Fruit fly (Drosophila melanogaster) whole organism, embryonic: ENCODE measurements around the gene CG12659.

Experiments used
- CG10274 ChIP-seq: fragments of 200-800 bp; sonication (Bioruptor generic); optimal IDR thresholded peaks from 3 replicates; lab custom pipeline; 2017; ENCODE audit warnings: missing biosample characterization, mild to moderate bottlenecking, missing genetic modification characterization
- CG10321 ChIP-seq: fragments of 200-800 bp; sonication (Bioruptor generic); IDR thresholded peaks from 2 replicates; pipeline ENCODE4 v1.3.6; 2022; ENCODE audit warnings: missing biosample characterization, missing genetic modification characterization
- CG10979 ChIP-seq: fragments of 200-800 bp; sonication (Bioruptor generic); optimal IDR thresholded peaks from 2 replicates; lab custom pipeline; 2018; ENCODE audit warnings: missing biosample characterization, mild to moderate bottlenecking, missing genetic modification characterization, moderate library complexity
- CG11504 ChIP-seq: fragments of 200-800 bp; sonication (Bioruptor generic); optimal IDR thresholded peaks from 3 replicates; lab custom pipeline; 2019; ENCODE audit warnings: missing biosample characterization, mild to moderate bottlenecking, missing genetic modification characterization, moderate library complexity
- CG11695 ChIP-seq: fragments of 200-800 bp; sonication (Bioruptor generic); IDR thresholded peaks from 3 replicates; pipeline ENCODE4 v1.3.6; 2022; ENCODE audit warnings: missing biosample characterization, missing genetic modification characterization
- CG11696 ChIP-seq: fragments of 200-800 bp; sonication (Bioruptor generic); IDR thresholded peaks from 2 replicates; pipeline ENCODE4 v1.3.6; 2022; ENCODE audit warnings: missing biosample characterization, missing genetic modification characterization
- CG12071 ChIP-seq: fragments of 200-800 bp; sonication (Bioruptor generic); optimal IDR thresholded peaks from 3 replicates; lab custom pipeline; 2018; ENCODE audit warnings: missing biosample characterization, mild to moderate bottlenecking, missing genetic modification characterization
- CG13123 ChIP-seq: fragments of 200-800 bp; sonication (Bioruptor generic); optimal IDR thresholded peaks from 2 replicates; lab custom pipeline; 2016; ENCODE audit warnings: missing biosample characterization, missing genetic modification characterization
- CG15479 ChIP-seq: fragments of 200-800 bp; sonication (Bioruptor generic); optimal IDR thresholded peaks from 3 replicates; lab custom pipeline; 2019; ENCODE audit warnings: missing biosample characterization, mild to moderate bottlenecking, missing genetic modification characterization, moderate library complexity
- CG16779 ChIP-seq: fragments of 200-800 bp; sonication (Bioruptor generic); IDR thresholded peaks from 2 replicates; pipeline ENCODE4 v1.3.6; 2022; ENCODE audit warnings: missing biosample characterization, missing genetic modification characterization
- CG17359 ChIP-seq: fragments of 200-800 bp; sonication (Bioruptor generic); optimal IDR thresholded peaks from 3 replicates; lab custom pipeline; 2018; ENCODE audit warnings: missing biosample characterization, mild to moderate bottlenecking, missing genetic modification characterization, moderate library complexity
- CG1832 ChIP-seq: fragments of 200-800 bp; sonication (Bioruptor generic); optimal IDR thresholded peaks from 2 replicates; lab custom pipeline; 2017; ENCODE audit warnings: missing biosample characterization, mild to moderate bottlenecking, missing genetic modification characterization, inconsistent platforms
- CG2889 ChIP-seq: fragments of 200-800 bp; sonication (Bioruptor generic); IDR thresholded peaks from 3 replicates; pipeline ENCODE4 v1.3.6; 2022; ENCODE audit warnings: missing biosample characterization, missing genetic modification characterization
- CG30020 ChIP-seq: fragments of 200-800 bp; optimal IDR thresholded peaks from 2 replicates; lab custom pipeline; 2019; ENCODE audit warnings: missing biosample characterization, mild to moderate bottlenecking, missing genetic modification characterization, moderate library complexity
- CG33213 ChIP-seq: fragments of 200-800 bp; sonication (Bioruptor generic); optimal IDR thresholded peaks from 3 replicates; lab custom pipeline; 2016; ENCODE audit warnings: missing biosample characterization, missing genetic modification characterization
- CG4617 ChIP-seq: fragments of 200-800 bp; sonication (Bioruptor generic); optimal IDR thresholded peaks from 3 replicates; lab custom pipeline; 2016; ENCODE audit warnings: missing biosample characterization, missing genetic modification characterization, borderline replicate concordance
- CG4854 ChIP-seq: fragments of 200-800 bp; sonication (Bioruptor generic); optimal IDR thresholded peaks from 2 replicates; lab custom pipeline; 2016; ENCODE audit warnings: missing biosample characterization, missing genetic modification characterization, inconsistent platforms
- CG6791 ChIP-seq: fragments of 200-800 bp; sonication (Bioruptor generic); IDR thresholded peaks from 3 replicates; pipeline ENCODE4 v1.3.6; 2022; ENCODE audit warnings: missing biosample characterization, missing genetic modification characterization; ENCODE audit not compliant: partially characterized antibody
- CG7271 ChIP-seq: fragments of 200-800 bp; sonication (Bioruptor generic); optimal IDR thresholded peaks from 2 replicates; lab custom pipeline; 2018; ENCODE audit warnings: missing biosample characterization, mild to moderate bottlenecking, missing genetic modification characterization, moderate library complexity
- CG7357 ChIP-seq: fragments of 200-800 bp; sonication (Bioruptor generic); IDR thresholded peaks from 3 replicates; pipeline ENCODE4 v1.3.6; 2022; ENCODE audit warnings: missing biosample characterization, missing genetic modification characterization
- CG7987 ChIP-seq: fragments of 200-800 bp; sonication (Bioruptor generic); optimal IDR thresholded peaks from 2 replicates; lab custom pipeline; 2018; ENCODE audit warnings: missing biosample characterization, mild to moderate bottlenecking, missing genetic modification characterization, moderate library complexity
- CG8281 ChIP-seq: fragments of 200-800 bp; sonication (Bioruptor generic); optimal IDR thresholded peaks from 2 replicates; lab custom pipeline; 2018; ENCODE audit warnings: missing biosample characterization, mild to moderate bottlenecking, missing genetic modification characterization, moderate library complexity
- Dfd ChIP-seq, 2 experiments: fragments of >200 bp; optimal IDR thresholded peaks; 2 replicates each; lab custom pipeline; 2017; ENCODE audit warnings: missing biosample characterization in 2 of 2, missing genetic modification characterization in 2 of 2
- Dip3 ChIP-seq: fragments of 200-800 bp; sonication (Bioruptor generic); optimal IDR thresholded peaks from 3 replicates; lab custom pipeline; 2016; ENCODE audit warnings: missing biosample characterization, missing genetic modification characterization
- Dp ChIP-seq: fragments of 200-800 bp; sonication (Bioruptor generic); optimal IDR thresholded peaks from 2 replicates; lab custom pipeline; 2018; ENCODE audit warnings: missing biosample characterization, mild to moderate bottlenecking, missing genetic modification characterization, moderate library complexity
- Drgx ChIP-seq: fragments of 200-800 bp; sonication (Bioruptor generic); IDR thresholded peaks from 2 replicates; pipeline ENCODE4 v1.3.6; 2022; ENCODE audit warnings: missing biosample characterization, missing genetic modification characterization
- Ets97D ChIP-seq: fragments of 200-800 bp; sonication (Bioruptor generic); optimal IDR thresholded peaks from 3 replicates; lab custom pipeline; 2016; ENCODE audit warnings: missing biosample characterization, missing genetic modification characterization
- Gsc ChIP-seq: fragments of 200-800 bp; sonication (Bioruptor generic); IDR thresholded peaks from 2 replicates; pipeline ENCODE4 v1.3.6; 2022; ENCODE audit warnings: missing biosample characterization, missing genetic modification characterization
- Optix ChIP-seq: fragments of 200-800 bp; sonication (Bioruptor generic); IDR thresholded peaks from 3 replicates; pipeline ENCODE4 v1.3.6; 2022; ENCODE audit warnings: missing biosample characterization, missing genetic modification characterization
- YL-1 ChIP-seq: fragments of 200-800 bp; sonication (Bioruptor generic); optimal IDR thresholded peaks from 3 replicates; lab custom pipeline; 2017; ENCODE audit warnings: missing biosample characterization, mild to moderate bottlenecking, missing genetic modification characterization
- amos ChIP-seq: fragments of 200-800 bp; sonication (Bioruptor generic); IDR thresholded peaks from 2 replicates; pipeline ENCODE4 v1.3.6; 2022; ENCODE audit warnings: missing biosample characterization, missing genetic modification characterization; ENCODE audit not compliant: partially characterized antibody
- ash1 ChIP-seq: fragments of 200-800 bp; sonication (Bioruptor generic); optimal IDR thresholded peaks from 2 replicates; lab custom pipeline; 2018; ENCODE audit warnings: missing biosample characterization, mild to moderate bottlenecking, missing genetic modification characterization
- caup ChIP-seq: fragments of 200-800 bp; sonication (Bioruptor generic); optimal IDR thresholded peaks from 3 replicates; lab custom pipeline; 2017; ENCODE audit warnings: missing biosample characterization, mild to moderate bottlenecking, missing genetic modification characterization, moderate library complexity; ENCODE audit not compliant: severe bottlenecking
- ci ChIP-seq: fragments of 200-800 bp; sonication (Bioruptor generic); IDR thresholded peaks from 3 replicates; pipeline ENCODE4 v1.3.6; 2022; ENCODE audit warnings: missing biosample characterization, missing genetic modification characterization
- dan ChIP-seq: fragments of 200-800 bp; sonication (Bioruptor generic); IDR thresholded peaks from 2 replicates; pipeline ENCODE4 v1.3.6; 2022; ENCODE audit warnings: missing biosample characterization, missing genetic modification characterization
- dysf ChIP-seq: fragments of 200-800 bp; sonication (Bioruptor generic); IDR thresholded peaks from 3 replicates; pipeline ENCODE4 v1.3.6; 2022; ENCODE audit warnings: missing biosample characterization, missing genetic modification characterization
- exex ChIP-seq: fragments of 200-800 bp; sonication (Bioruptor generic); optimal IDR thresholded peaks from 4 replicates; lab custom pipeline; 2018; ENCODE audit warnings: missing biosample characterization, mild to moderate bottlenecking, missing genetic modification characterization, moderate library complexity
- fru ChIP-seq: fragments of >200 bp; optimal IDR thresholded peaks from 2 replicates; lab custom pipeline; 2017
- ftz-f1 ChIP-seq: fragments of 200-800 bp; sonication (Bioruptor generic); optimal IDR thresholded peaks from 2 replicates; lab custom pipeline; 2016; ENCODE audit warnings: missing biosample characterization, missing genetic modification characterization
- gcm2 ChIP-seq: fragments of 200-800 bp; sonication (Bioruptor generic); optimal IDR thresholded peaks from 2 replicates; lab custom pipeline; 2016; ENCODE audit warnings: missing biosample characterization, missing genetic modification characterization
- ind ChIP-seq: fragments of 200-800 bp; sonication (Bioruptor generic); optimal IDR thresholded peaks from 3 replicates; lab custom pipeline; 2016; ENCODE audit warnings: missing biosample characterization, missing genetic modification characterization
- insv ChIP-seq, 2 experiments: fragments of 200-800 bp; sonication (Bioruptor generic); optimal IDR thresholded peaks; 3 replicates each; lab custom pipeline; 2016 to 2018; ENCODE audit warnings: missing biosample characterization in 2 of 2, missing genetic modification characterization in 2 of 2
- jing ChIP-seq: fragments of 200-800 bp; sonication (Bioruptor generic); optimal IDR thresholded peaks from 2 replicates; lab custom pipeline; 2018; ENCODE audit warnings: missing biosample characterization, mild to moderate bottlenecking, missing genetic modification characterization
- knrl ChIP-seq: fragments of 200-800 bp; sonication (Bioruptor generic); IDR thresholded peaks from 3 replicates; pipeline ENCODE4 v1.3.6; 2022; ENCODE audit warnings: missing biosample characterization, missing genetic modification characterization; ENCODE audit not compliant: partially characterized antibody
- odd ChIP-seq: fragments of 200-800 bp; sonication (Bioruptor generic); optimal IDR thresholded peaks from 2 replicates; lab custom pipeline; 2017; ENCODE audit warnings: missing biosample characterization, mild to moderate bottlenecking, missing genetic modification characterization
- pnt ChIP-seq: fragments of 200-800 bp; sonication (Bioruptor generic); optimal IDR thresholded peaks from 3 replicates; lab custom pipeline; 2016; ENCODE audit warnings: missing biosample characterization, missing genetic modification characterization
- pum ChIP-seq: fragments of 200-800 bp; sonication (Bioruptor generic); optimal IDR thresholded peaks from 2 replicates; lab custom pipeline; 2016; ENCODE audit warnings: missing biosample characterization, missing genetic modification characterization
- schlank ChIP-seq: fragments of 200-800 bp; sonication (Bioruptor generic); optimal IDR thresholded peaks from 2 replicates; lab custom pipeline; 2018; ENCODE audit warnings: missing biosample characterization, mild to moderate bottlenecking, missing genetic modification characterization
- stwl ChIP-seq: fragments of 200-800 bp; sonication (Bioruptor generic); optimal IDR thresholded peaks from 3 replicates; lab custom pipeline; 2018; ENCODE audit warnings: missing biosample characterization, mild to moderate bottlenecking, missing genetic modification characterization, moderate library complexity
- tna ChIP-seq: fragments of 200-800 bp; sonication (Bioruptor generic); IDR thresholded peaks from 2 replicates; pipeline ENCODE4 v1.3.6; 2022; ENCODE audit warnings: missing biosample characterization, missing genetic modification characterization; ENCODE audit not compliant: partially characterized antibody
- yki ChIP-seq: fragments of >200 bp; optimal IDR thresholded peaks from 3 replicates; lab custom pipeline; 2018

The CG12659 gene

DNA sequence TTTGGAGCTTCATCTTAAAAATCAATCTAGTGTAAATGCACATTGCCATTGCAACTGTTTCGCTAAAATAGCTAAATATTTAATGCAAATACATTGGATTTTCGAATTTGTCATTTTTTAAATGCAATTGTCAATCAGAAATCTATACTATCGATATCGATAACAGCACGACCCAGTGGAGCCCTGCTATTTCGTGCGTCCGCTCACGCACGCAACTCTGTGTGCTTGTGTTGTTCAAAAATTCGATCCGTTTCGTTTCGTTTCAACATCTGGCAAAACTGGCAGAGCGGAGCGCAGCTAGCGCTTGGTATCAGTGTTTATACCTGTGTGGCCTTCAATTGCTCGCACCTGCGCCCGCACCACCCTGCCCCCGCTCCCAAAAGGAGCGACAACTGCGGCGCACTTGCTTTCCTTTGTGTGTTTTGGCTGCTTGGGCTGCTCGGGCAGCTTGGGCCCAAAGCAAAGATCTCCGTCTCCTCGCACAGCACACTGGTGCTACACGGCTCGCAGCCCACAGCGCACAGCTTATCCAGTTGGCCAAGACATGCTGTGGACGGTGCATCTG is 2.8 kb downstream of the CG12659 start, which contains the start of gene CG12081 (continued):
- no peak for TF ChIP-seq Gsc (GFP tag; lab: Robert Waterston, UW)
- no peak for TF ChIP-seq CG12071 (GFP tag; lab: Kevin White, UChicago)
- TF ChIP-seq amos (GFP tag; lab: Robert Waterston, UW) = peak; percentile 92
- TF ChIP-seq Ets97D (GFP tag; lab: Kevin White, UChicago) = peak; percentile 75
- peak; percentile 86 for TF ChIP-seq knrl (GFP tag; lab: Robert Waterston, UW)
- TF ChIP-seq CG4854 = no peak
- TF ChIP-seq schlank = no peak
- TF ChIP-seq CG11504 (tag; lab: Kevin White, UChicago) = no peak
- TF ChIP-seq ci (GFP tag; lab: Robert Waterston, UW) = 0 out of 3 replicates have a peak, but pooled peaks have one; percentile 40
- no peak for TF ChIP-seq CG2889
- TF ChIP-seq Optix (GFP tag; lab: Robert Waterston, UW) = no peak
- no peak for TF ChIP-seq CG10979 (tag; lab: Kevin White, UChicago)
- no peak for TF ChIP-seq jing
- no peak for TF ChIP-seq pnt (GFP tag; lab: Kevin White, UChicago)
- no peak for TF ChIP-seq pum (GFP tag; lab: Kevin White, UChicago)
- TF ChIP-seq insv (GFP tag; optimal IDR thresholded peaks at IDR 0.05; lab: Kevin White, UChicago) = peak in 1 of 2 experiments; percentile 61
- TF ChIP-seq odd (GFP tag; lab: Kevin White, UChicago) = no peak
- peak; percentile 34 for TF ChIP-seq YL-1 (GFP tag; lab: Kevin White, UChicago)
- no peak for TF ChIP-seq ind (GFP tag; lab: Kevin White, UChicago)
- no peak for TF ChIP-seq CG17359 (tag; lab: Kevin White, UChicago)
- no peak for TF ChIP-seq CG1832
- TF ChIP-seq ash1 = no peak
- no peak for TF ChIP-seq CG7987 (GFP tag; lab: Kevin White, UChicago)
- TF ChIP-seq CG11695 (GFP tag; lab: Robert Waterston, UW) = no peak
- no peak for TF ChIP-seq dysf (GFP tag; lab: Robert Waterston, UW)
- no peak for TF ChIP-seq CG10274 (GFP tag; lab: Kevin White, UChicago)
- TF ChIP-seq CG33213 (GFP tag; lab: Kevin White, UChicago) = no peak
- TF ChIP-seq yki (lab: Kevin White, UChicago) = no peak
- TF ChIP-seq exex (tag; lab: Kevin White, UChicago) = no peak
- peak; percentile 91 for TF ChIP-seq CG30020 (tag; lab: Kevin White, UChicago)
- no peak for TF ChIP-seq fru
- TF ChIP-seq Drgx (GFP tag; lab: Robert Waterston, UW) = no peak
- TF ChIP-seq CG10321 (GFP tag; lab: Robert Waterston, UW) = no peak
- TF ChIP-seq CG8281 (tag; lab: Kevin White, UChicago) = no peak
- no peak for TF ChIP-seq Dfd (GFP tag; optimal IDR thresholded peaks at IDR 0.05; lab: Kevin White, UChicago)
- peak; percentile 94 for TF ChIP-seq CG7357 (GFP tag; lab: Robert Waterston, UW)
- TF ChIP-seq CG11696 (GFP tag; lab: Robert Waterston, UW) = no peak
- peak; percentile 92 for TF ChIP-seq CG6791 (GFP tag; lab: Robert Waterston, UW)
- peak; percentile 67 for TF ChIP-seq Dp (GFP tag; lab: Kevin White, UChicago)
- TF ChIP-seq tna (GFP tag; lab: Robert Waterston, UW) = peak; percentile 91
- TF ChIP-seq CG13123 (GFP tag; lab: Kevin White, UChicago) = no peak
- no peak for TF ChIP-seq CG15479 (GFP tag; lab: Kevin White, UChicago)
- TF ChIP-seq gcm2 (GFP tag; lab: Kevin White, UChicago) = no peak
- no peak for TF ChIP-seq CG16779 (GFP tag; lab: Robert Waterston, UW)
- peak; percentile 94 for TF ChIP-seq ftz-f1 (GFP tag; lab: Kevin White, UChicago)
- TF ChIP-seq CG4617 (GFP tag; lab: Kevin White, UChicago) = peak; percentile 63
- TF ChIP-seq CG7271 (tag; lab: Kevin White, UChicago) = no peak
- no peak for TF ChIP-seq dan
- no peak for TF ChIP-seq Dip3 (GFP tag; lab: Kevin White, UChicago)
- peak; percentile 91 for TF ChIP-seq stwl (tag; lab: Kevin White, UChicago)
- TF ChIP-seq caup = no peak
